Fruit fly (Drosophila melanogaster) Kc167 (cell line): ENCODE results near the gene CG5180.

Experiments
- Myc ChIP-seq: fragments of >200 bp; optimal IDR thresholded peaks from 2 replicates; lab custom pipeline; 2017; ENCODE audit warnings: missing external identifiers
- Sin3A ChIP-seq: fragments of >200 bp; optimal IDR thresholded peaks from 2 replicates; lab custom pipeline; 2018; ENCODE audit warnings: missing external identifiers
- h ChIP-seq: fragments of >200 bp; optimal IDR thresholded peaks from 3 replicates; lab custom pipeline; 2018; ENCODE audit warnings: missing external identifiers
- insv ChIP-seq: fragments of >200 bp; optimal IDR thresholded peaks from 3 replicates; lab custom pipeline; 2018; ENCODE audit warnings: missing external identifiers
- psq ChIP-seq: fragments of >200 bp; optimal IDR thresholded peaks from 2 replicates; lab custom pipeline; 2017; ENCODE audit warnings: missing external identifiers

- TF ChIP-seq Sin3A (lab: Kevin White, UChicago) (no peak), psq (no peak), Myc (lab: Kevin White, UChicago) (no peak), h (no peak), insv (lab: Kevin White, UChicago) (no peak)
Observed at dm6 chr3R:20597407-20598325, 39.9 kb downstream of the CG5180 start.
